Fruit fly (Drosophila melanogaster) whole organism, embryonic: Measurements from ENCODE around the gene CG7332.

Experiments
- Aef1 ChIP-seq: fragments of 200-800 bp; sonication (Bioruptor generic); IDR thresholded peaks from 3 replicates; pipeline ENCODE4 v1.3.6; 2022; ENCODE audit warnings: missing biosample characterization, missing genetic modification characterization
- Asciz ChIP-seq: fragments of 200-800 bp; sonication (Bioruptor generic); optimal IDR thresholded peaks from 2 replicates; lab custom pipeline; 2017; ENCODE audit warnings: missing biosample characterization, mild to moderate bottlenecking, missing genetic modification characterization, missing genetic modification reagents
- Bdp1 ChIP-seq: fragments of 200-800 bp; sonication (Bioruptor generic); optimal IDR thresholded peaks from 3 replicates; lab custom pipeline; 2016; ENCODE audit warnings: missing biosample characterization, missing genetic modification characterization
- CG10147 ChIP-seq: fragments of 200-800 bp; sonication (Bioruptor generic); optimal IDR thresholded peaks from 2 replicates; lab custom pipeline; 2019; ENCODE audit warnings: missing biosample characterization, mild to moderate bottlenecking, missing genetic modification characterization, moderate library complexity
- CG12391 ChIP-seq: fragments of 200-800 bp; sonication (Bioruptor generic); optimal IDR thresholded peaks from 3 replicates; lab custom pipeline; 2018; ENCODE audit warnings: missing biosample characterization, mild to moderate bottlenecking, missing genetic modification characterization, moderate library complexity
- CG14667 ChIP-seq: fragments of 200-800 bp; sonication (Bioruptor generic); IDR thresholded peaks from 2 replicates; pipeline ENCODE4 v1.3.6; 2022; ENCODE audit warnings: missing biosample characterization, missing genetic modification characterization
- CG1529 ChIP-seq: fragments of 200-800 bp; sonication (Bioruptor generic); optimal IDR thresholded peaks from 3 replicates; lab custom pipeline; 2018; ENCODE audit warnings: missing biosample characterization, missing genetic modification characterization
- CG15479 ChIP-seq: fragments of 200-800 bp; sonication (Bioruptor generic); optimal IDR thresholded peaks from 3 replicates; lab custom pipeline; 2019; ENCODE audit warnings: missing biosample characterization, mild to moderate bottlenecking, missing genetic modification characterization, moderate library complexity
- CG15696 ChIP-seq: fragments of 200-800 bp; sonication (Bioruptor generic); optimal IDR thresholded peaks from 2 replicates; lab custom pipeline; 2019; ENCODE audit warnings: missing biosample characterization, mild to moderate bottlenecking, missing genetic modification characterization, moderate library complexity
- CG17385 ChIP-seq: fragments of 200-800 bp; sonication (Bioruptor generic); optimal IDR thresholded peaks from 3 replicates; lab custom pipeline; 2018; ENCODE audit warnings: missing biosample characterization, mild to moderate bottlenecking, missing genetic modification characterization
- CG17612 ChIP-seq: fragments of 200-800 bp; sonication (Bioruptor generic); IDR thresholded peaks from 2 replicates; pipeline ENCODE4 v1.3.6; 2022; ENCODE audit warnings: missing biosample characterization, missing genetic modification characterization
- CG31224 ChIP-seq: fragments of 200-800 bp; sonication (Bioruptor generic); IDR thresholded peaks from 2 replicates; pipeline ENCODE4 v1.3.6; 2022; ENCODE audit warnings: missing biosample characterization, missing genetic modification characterization
- CG4328 ChIP-seq: fragments of 200-800 bp; sonication (Bioruptor generic); optimal IDR thresholded peaks from 3 replicates; lab custom pipeline; 2017; ENCODE audit warnings: missing biosample characterization, missing genetic modification reagents, missing genetic modification characterization
- CG6272 ChIP-seq: fragments of 200-800 bp; sonication (Bioruptor generic); IDR thresholded peaks from 2 replicates; pipeline ENCODE4 v1.3.6; 2022; ENCODE audit warnings: missing biosample characterization, missing genetic modification characterization
- CG6791 ChIP-seq: fragments of 200-800 bp; sonication (Bioruptor generic); IDR thresholded peaks from 3 replicates; pipeline ENCODE4 v1.3.6; 2022; ENCODE audit warnings: missing biosample characterization, missing genetic modification characterization; ENCODE audit not compliant: partially characterized antibody
- CG7963 ChIP-seq: fragments of 200-800 bp; sonication (Bioruptor generic); IDR thresholded peaks from 3 replicates; pipeline ENCODE4 v1.3.6; 2022; ENCODE audit warnings: missing biosample characterization, missing genetic modification characterization; ENCODE audit not compliant: partially characterized antibody
- CG8089 ChIP-seq: fragments of 200-800 bp; sonication (Bioruptor generic); optimal IDR thresholded peaks from 3 replicates; lab custom pipeline; 2016; ENCODE audit warnings: missing biosample characterization, missing genetic modification characterization
- CoRest ChIP-seq: fragments of 200-800 bp; sonication (Bioruptor generic); optimal IDR thresholded peaks from 3 replicates; lab custom pipeline; 2018; ENCODE audit warnings: missing biosample characterization, mild to moderate bottlenecking, missing genetic modification characterization, moderate library complexity
- D ChIP-seq, 2 experiments: fragments of 200-800 bp in 1 of 2; fragments of >200 bp in 1 of 2; sonication (Bioruptor generic) in 1 of 2; optimal IDR thresholded peaks; 2 replicates in 1 of 2; 3 replicates in 1 of 2; lab custom pipeline; 2017; ENCODE audit warnings: mild to moderate bottlenecking in 1 of 2, missing biosample characterization in 1 of 2, missing genetic modification characterization in 1 of 2, missing genetic modification reagents in 1 of 2
- E2f2 ChIP-seq: fragments of 200-800 bp; sonication (Bioruptor generic); IDR thresholded peaks from 2 replicates; pipeline ENCODE4 v1.3.6; 2022; ENCODE audit warnings: missing biosample characterization, missing genetic modification characterization
- Eip74EF ChIP-seq, 2 experiments: fragments of 200-800 bp in 1 of 2; fragments of >200 bp in 1 of 2; sonication (Bioruptor generic) in 1 of 2; optimal IDR thresholded peaks; 2 replicates each; lab custom pipeline; 2017 to 2019; ENCODE audit warnings: missing biosample characterization in 2 of 2, missing genetic modification characterization in 2 of 2, mild to moderate bottlenecking in 1 of 2, moderate library complexity in 1 of 2
- Gsc ChIP-seq: fragments of 200-800 bp; sonication (Bioruptor generic); IDR thresholded peaks from 2 replicates; pipeline ENCODE4 v1.3.6; 2022; ENCODE audit warnings: missing biosample characterization, missing genetic modification characterization
- Lim3 ChIP-seq: fragments of 200-800 bp; sonication (Bioruptor generic); IDR thresholded peaks from 2 replicates; pipeline ENCODE4 v1.3.6; 2022; ENCODE audit warnings: missing biosample characterization, missing genetic modification characterization
- NC2β ChIP-seq: fragments of 200-800 bp; sonication (Bioruptor generic); optimal IDR thresholded peaks from 2 replicates; lab custom pipeline; 2016; ENCODE audit warnings: missing biosample characterization, missing genetic modification characterization
- Oli ChIP-seq: fragments of 200-800 bp; sonication (Bioruptor generic); optimal IDR thresholded peaks from 2 replicates; lab custom pipeline; 2018; ENCODE audit warnings: missing biosample characterization, mild to moderate bottlenecking, missing genetic modification characterization, moderate library complexity
- Sox102F ChIP-seq: fragments of 200-800 bp; sonication (Bioruptor generic); optimal IDR thresholded peaks from 2 replicates; lab custom pipeline; 2018; ENCODE audit warnings: missing biosample characterization, mild to moderate bottlenecking, missing genetic modification characterization, moderate library complexity
- Spps ChIP-seq: fragments of 200-800 bp; sonication (Bioruptor generic); optimal IDR thresholded peaks from 2 replicates; lab custom pipeline; 2018; ENCODE audit warnings: missing biosample characterization, mild to moderate bottlenecking, missing genetic modification characterization
- Stat92E ChIP-seq, 3 experiments: fragments of >200 bp in 2 of 3; fragments of 200-800 bp in 1 of 3; sonication (Bioruptor generic) in 1 of 3; optimal IDR thresholded peaks; 2 replicates each; lab custom pipeline; 2017 to 2019; ENCODE audit warnings: missing biosample characterization in 3 of 3, missing genetic modification characterization in 3 of 3, mild to moderate bottlenecking in 1 of 3, moderate library complexity in 1 of 3
- bcd ChIP-seq: fragments of 200-800 bp; sonication (Bioruptor generic); optimal IDR thresholded peaks from 2 replicates; lab custom pipeline; 2017; ENCODE audit warnings: missing biosample characterization, mild to moderate bottlenecking, missing genetic modification characterization
- cad ChIP-seq: fragments of >200 bp; optimal IDR thresholded peaks from 2 replicates; lab custom pipeline; 2017; ENCODE audit warnings: missing biosample characterization, missing genetic modification characterization
- crc ChIP-seq: fragments of 200-800 bp; sonication (Bioruptor generic); optimal IDR thresholded peaks from 2 replicates; lab custom pipeline; 2016; ENCODE audit warnings: missing biosample characterization, missing genetic modification characterization
- dimm ChIP-seq: fragments of 200-800 bp; sonication (Bioruptor generic); IDR thresholded peaks from 2 replicates; pipeline ENCODE4 v1.3.6; 2022; ENCODE audit warnings: missing biosample characterization, missing genetic modification characterization
- ewg ChIP-seq: fragments of 200-800 bp; sonication (Bioruptor generic); optimal IDR thresholded peaks from 3 replicates; lab custom pipeline; 2017; ENCODE audit warnings: mild to moderate bottlenecking, missing biosample characterization, missing genetic modification reagents, missing genetic modification characterization
- gem ChIP-seq: fragments of 200-800 bp; sonication (Bioruptor generic); optimal IDR thresholded peaks from 2 replicates; lab custom pipeline; 2019; ENCODE audit warnings: missing biosample characterization, mild to moderate bottlenecking, missing genetic modification characterization, moderate library complexity
- grau ChIP-seq: fragments of 200-800 bp; optimal IDR thresholded peaks from 3 replicates; lab custom pipeline; 2019; ENCODE audit warnings: missing biosample characterization, mild to moderate bottlenecking, missing genetic modification characterization, moderate library complexity
- grn ChIP-seq: fragments of 200-800 bp; sonication (Bioruptor generic); optimal IDR thresholded peaks from 3 replicates; lab custom pipeline; 2017; ENCODE audit warnings: missing biosample characterization, missing genetic modification characterization
- gsb ChIP-seq: fragments of 200-800 bp; sonication (Bioruptor generic); IDR thresholded peaks from 2 replicates; pipeline ENCODE4 v1.3.6; 2022; ENCODE audit warnings: missing biosample characterization, missing genetic modification characterization
- gt ChIP-seq: fragments of 200-800 bp; sonication (Bioruptor generic); IDR thresholded peaks from 2 replicates; pipeline ENCODE4 v1.3.6; 2022; ENCODE audit warnings: missing biosample characterization, missing genetic modification characterization
- lov ChIP-seq, 2 experiments: fragments of 200-800 bp in 1 of 2; fragments of >200 bp in 1 of 2; sonication (Bioruptor generic) in 1 of 2; IDR thresholded peaks in 1 of 2; optimal IDR thresholded peaks in 1 of 2; 2 replicates in 1 of 2; 3 replicates in 1 of 2; pipeline versions ENCODE4 v1.3.6 to Lab custom; 2017 to 2022; ENCODE audit warnings: missing biosample characterization in 1 of 2, missing genetic modification characterization in 1 of 2
- nom ChIP-seq: fragments of 200-800 bp; sonication (Bioruptor generic); optimal IDR thresholded peaks from 2 replicates; lab custom pipeline; 2017; ENCODE audit warnings: missing biosample characterization, missing genetic modification characterization, mild to moderate bottlenecking, moderate library complexity, missing genetic modification reagents
- pan ChIP-seq, 4 experiments: fragments of >200 bp in 3 of 4; fragments of 200-800 bp in 1 of 4; sonication (Bioruptor generic) in 1 of 4; optimal IDR thresholded peaks in 3 of 4; IDR thresholded peaks in 1 of 4; 2 replicates each; pipeline versions ENCODE4 v1.3.6 to Lab custom; 2017 to 2022; ENCODE audit warnings: missing biosample characterization in 2 of 4, missing genetic modification characterization in 2 of 4, mixed read lengths in 1 of 4
- sc ChIP-seq, 3 experiments: fragments of >200 bp in 2 of 3; fragments of 200-800 bp in 1 of 3; sonication (Bioruptor generic) in 1 of 3; optimal IDR thresholded peaks; 2 replicates in 2 of 3; 3 replicates in 1 of 3; lab custom pipeline; 2017; ENCODE audit warnings: mild to moderate bottlenecking in 1 of 3, missing biosample characterization in 1 of 3, missing genetic modification characterization in 1 of 3, missing genetic modification reagents in 1 of 3
- schlank ChIP-seq: fragments of 200-800 bp; sonication (Bioruptor generic); optimal IDR thresholded peaks from 2 replicates; lab custom pipeline; 2018; ENCODE audit warnings: missing biosample characterization, mild to moderate bottlenecking, missing genetic modification characterization
- wdn ChIP-seq: fragments of 200-800 bp; sonication (Bioruptor generic); IDR thresholded peaks from 2 replicates; pipeline ENCODE4 v1.3.6; 2022; ENCODE audit warnings: missing biosample characterization, missing genetic modification characterization
- yki ChIP-seq: fragments of >200 bp; optimal IDR thresholded peaks from 3 replicates; lab custom pipeline; 2018
- zen ChIP-seq: fragments of 200-800 bp; sonication (Bioruptor generic); optimal IDR thresholded peaks from 3 replicates; lab custom pipeline; 2018; ENCODE audit warnings: missing biosample characterization, mild to moderate bottlenecking, missing genetic modification characterization, moderate library complexity

Gene CG7332

dm6 chrX:18843229-18844033 lies 40.9 kb upstream of the CG7332 start, which contains the start of gene htk (continued):
- peak; percentile 40 for TF ChIP-seq ewg
- TF ChIP-seq CG14667 = peak; percentile 55
- TF ChIP-seq CG17385 = peak; percentile 93
- TF ChIP-seq Sox102F (GFP tag; lab: Kevin White, UChicago) = peak; percentile 65
- peak; percentile 60 for TF ChIP-seq E2f2 (GFP tag; lab: Robert Waterston, UW)
- TF ChIP-seq schlank (tag; lab: Kevin White, UChicago) = no peak
- peak; percentile 43 for TF ChIP-seq Asciz
- no peak for TF ChIP-seq wdn (GFP tag; lab: Robert Waterston, UW)
- no peak for TF ChIP-seq grn (GFP tag; lab: Kevin White, UChicago)
- TF ChIP-seq D (optimal IDR thresholded peaks at IDR 0.05; lab: Kevin White, UChicago) = no peak
- no peak for TF ChIP-seq D (GFP tag; optimal IDR thresholded peaks at IDR 0.05; lab: Kevin White, UChicago)
- TF ChIP-seq CG31224 (GFP tag; lab: Robert Waterston, UW) = 0 out of 2 replicates have a peak, but pooled peaks have one; percentile 28
- peak; percentile 78 for TF ChIP-seq NC2β (GFP tag; lab: Kevin White, UChicago)
- no peak for TF ChIP-seq yki (lab: Kevin White, UChicago)
- no peak for TF ChIP-seq CG1529 (GFP tag; lab: Kevin White, UChicago)
- peak; percentile 20 for TF ChIP-seq CG4328 (GFP tag; lab: Kevin White, UChicago)
- TF ChIP-seq CG15696 (tag; lab: Kevin White, UChicago) = peak; percentile 78
- peak; percentile 72 for TF ChIP-seq Aef1 (GFP tag; lab: Robert Waterston, UW)
- no peak for TF ChIP-seq pan (optimal IDR thresholded peaks at IDR 0.05; lab: Kevin White, UChicago)
- no peak for TF ChIP-seq pan (GFP tag; optimal IDR thresholded peaks at IDR 0.05 in 1 of 2, IDR thresholded peaks at IDR 0.05 in 1 of 2)
- peak; percentile 50; the same call in 1 of the 2 replicates for TF ChIP-seq CG6272 (GFP tag; lab: Robert Waterston, UW)
- peak; percentile 71 for TF ChIP-seq grau
- TF ChIP-seq Stat92E (GFP tag; optimal IDR thresholded peaks at IDR 0.05; lab: Kevin White, UChicago) = no peak
- TF ChIP-seq zen = peak; percentile 72
- peak; percentile 22 for TF ChIP-seq CG10147 (GFP tag; lab: Kevin White, UChicago)
- TF ChIP-seq Oli (tag; lab: Kevin White, UChicago) = peak; percentile 9
- TF ChIP-seq crc = no peak
- TF ChIP-seq nom = no peak
- no peak for TF ChIP-seq Eip74EF (GFP tag; optimal IDR thresholded peaks at IDR 0.05; lab: Kevin White, UChicago)
- peak; percentile 39 for TF ChIP-seq Bdp1 (GFP tag; lab: Kevin White, UChicago)
- peak; percentile 45 for TF ChIP-seq bcd (GFP tag; lab: Kevin White, UChicago)
- TF ChIP-seq CG6791 = peak; percentile 94
- TF ChIP-seq CoRest = peak; percentile 63
- no peak for TF ChIP-seq CG15479 (GFP tag; lab: Kevin White, UChicago)
- TF ChIP-seq dimm = 0 out of 2 replicates have a peak, but pooled peaks have one; percentile 15
- peak; percentile 50 for TF ChIP-seq gsb (GFP tag; lab: Robert Waterston, UW)
- no peak for TF ChIP-seq gt (GFP tag; lab: Robert Waterston, UW)
- TF ChIP-seq Lim3 (GFP tag; lab: Robert Waterston, UW) = no peak
- TF ChIP-seq lov (optimal IDR thresholded peaks at IDR 0.05; lab: Kevin White, UChicago) = no peak
- TF ChIP-seq lov (GFP tag; IDR thresholded peaks at IDR 0.05; lab: Robert Waterston, UW) = no peak
- peak; percentile 41; the same call in 1 of the 2 replicates for TF ChIP-seq CG17612
- TF ChIP-seq CG8089 (GFP tag; lab: Kevin White, UChicago) = peak; percentile 66
- peak; percentile 83 for TF ChIP-seq CG7963 (GFP tag; lab: Robert Waterston, UW)
- TF ChIP-seq gem (tag; lab: Kevin White, UChicago) = peak; percentile 60
- no peak for TF ChIP-seq cad (GFP tag; lab: Kevin White, UChicago)
- TF ChIP-seq Gsc (GFP tag; lab: Robert Waterston, UW) = no peak
- TF ChIP-seq CG12391 = peak; percentile 59
- TF ChIP-seq Spps = no peak
- no peak for TF ChIP-seq sc (optimal IDR thresholded peaks at IDR 0.05; lab: Kevin White, UChicago)
- peak; percentile 3 for TF ChIP-seq sc (GFP tag; optimal IDR thresholded peaks at IDR 0.05; lab: Kevin White, UChicago)
